Worm (Caenorhabditis elegans) whole organism, young adult: ENCODE results near the gene R10H10.7.

Experiments used
- aptf-2 ChIP-seq: fragments of 200-800 bp; sonication (Bioruptor generic); conservative IDR thresholded peaks from 2 replicates; pipeline ENCODE4 v1.3.6; 2022; ENCODE audit warnings: missing genetic modification reagents, missing genetic modification characterization, missing compliant biosample characterization
- madf-6 ChIP-seq: fragments of 200-800 bp; sonication (Bioruptor generic); IDR thresholded peaks from 2 replicates; pipeline ENCODE4 v1.3.6; 2022; ENCODE audit warnings: missing genetic modification reagents, missing genetic modification characterization, missing compliant biosample characterization

- TF ChIP-seq madf-6 (GFP tag; lab: Robert Waterston, UW) (no peak), aptf-2 (GFP tag; lab: Robert Waterston, UW) (no peak)
Measured at ce11 chrIV:10398244-10398643, 15.5 kb downstream of the R10H10.7 start.
